Fruit fly (Drosophila melanogaster): Measurements from ENCODE around the gene ATbp.

DNA sequence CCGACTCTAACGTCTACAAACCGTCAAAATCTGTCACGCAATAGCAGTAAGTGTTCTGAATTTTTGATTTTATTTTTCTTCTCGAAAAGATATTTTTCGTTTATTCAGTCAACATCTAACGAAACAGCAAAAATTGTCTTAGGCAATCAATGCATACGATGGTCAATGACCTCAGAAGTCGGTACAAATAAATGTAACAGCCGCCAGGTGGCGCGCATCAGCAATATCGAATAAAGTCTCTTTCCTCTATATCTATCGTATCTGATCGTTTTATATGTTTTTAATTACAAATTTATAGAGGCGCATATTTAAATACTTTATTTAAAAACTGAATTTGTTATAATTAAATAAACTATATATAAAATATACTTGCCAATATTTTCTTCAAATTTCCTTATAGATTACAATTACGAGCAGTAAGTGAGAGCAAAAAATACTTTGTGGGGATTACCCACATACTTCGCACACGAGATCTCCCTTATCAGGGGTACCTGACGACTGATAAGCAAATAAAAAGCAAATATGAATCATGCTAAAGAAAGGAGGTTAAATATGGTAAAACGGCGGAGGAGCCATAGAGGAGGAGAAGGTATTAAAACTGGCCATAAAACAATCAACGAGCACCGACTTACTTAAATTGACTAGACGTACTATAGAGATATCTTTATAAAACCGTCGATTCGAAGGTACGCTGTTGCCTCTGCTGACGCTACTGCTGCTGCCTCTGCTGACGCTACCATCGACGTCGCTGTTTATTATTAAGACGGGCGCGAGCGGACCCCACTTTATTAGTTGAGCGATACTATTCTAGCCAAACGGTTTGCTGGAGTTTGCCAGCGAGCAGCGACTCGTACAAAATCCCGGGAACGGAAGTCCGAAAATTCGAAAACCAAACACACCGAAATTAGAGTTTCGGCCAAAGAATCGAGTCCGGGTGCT, 38.0 kb upstream of the ATbp start, which contains the start of gene CG17167:
- TF ChIP-seq CG8478 (optimal IDR thresholded peaks at IDR 0.05) (no peak), pan (optimal IDR thresholded peaks at IDR 0.05) (no peak), usp (GFP tag; optimal IDR thresholded peaks at IDR 0.05) (no peak), Dll (optimal IDR thresholded peaks at IDR 0.05) (no peak), psq (optimal IDR thresholded peaks at IDR 0.05) (no peak), EcR (GFP tag; optimal IDR thresholded peaks at IDR 0.05) (no peak)

All from whole organism.